Worm (Caenorhabditis elegans): Measurements from ENCODE around the gene C27D8.4.

The C27D8.4 gene

DNA sequence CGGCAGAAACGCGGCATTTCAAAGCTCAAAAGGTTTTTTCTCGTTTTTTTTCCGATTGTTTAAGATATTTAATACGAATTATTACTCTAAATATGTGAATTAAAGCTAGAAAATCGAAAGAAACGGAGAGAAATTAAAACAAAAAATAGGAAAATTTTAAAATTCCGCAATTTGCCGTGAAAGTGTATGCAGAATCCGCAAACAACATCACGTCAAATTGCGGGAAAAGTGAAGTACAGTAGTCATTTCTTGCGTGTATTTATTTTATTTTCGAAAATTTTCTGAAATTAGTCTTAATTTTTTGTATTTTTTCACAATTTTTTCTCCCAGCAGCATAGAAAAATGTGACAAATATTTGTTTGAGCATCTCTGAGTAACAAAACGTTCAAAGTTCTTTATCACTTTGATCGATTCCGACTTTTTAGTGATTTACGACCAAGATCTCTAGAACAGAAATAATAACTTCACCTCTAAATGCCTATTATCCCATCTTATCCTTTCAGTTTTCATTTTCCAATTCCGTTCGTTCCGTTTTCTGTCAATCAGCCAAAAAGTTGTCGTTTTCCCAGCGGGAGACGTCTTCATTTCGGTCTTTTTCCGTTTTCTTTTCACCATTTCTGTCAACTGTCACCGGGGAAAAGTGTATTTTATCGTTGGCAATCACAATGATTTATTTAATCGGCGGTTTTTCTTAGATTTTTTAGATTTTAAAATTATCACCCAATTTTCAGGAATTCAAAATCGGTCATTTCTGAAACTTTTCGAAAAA lies 18.9 kb upstream of the C27D8.4 start (continued):
- no peak for TF ChIP-seq lin-26 (GFP tag; IDR thresholded peaks at IDR 0.05)
- no peak for TF ChIP-seq dpl-1 (GFP tag; optimal IDR thresholded peaks at IDR 0.05)
- TF ChIP-seq F49E8.2 (tag; optimal IDR thresholded peaks at IDR 0.05; ENCODE audit: insufficient read depth): peak; percentile 39
- no peak for TF ChIP-seq snpc-4 (GFP tag; optimal IDR thresholded peaks at IDR 0.05)
- TF ChIP-seq snpc-4 (tag; optimal IDR thresholded peaks at IDR 0.05): peak in 2 of 4 experiments; percentile 14 to 31
- no peak for TF ChIP-seq madf-3 (GFP tag; IDR thresholded peaks at IDR 0.05)
- peak; percentile 54 for TF ChIP-seq snpc-1.3 (tag; optimal IDR thresholded peaks at IDR 0.05; ENCODE audit: insufficient read depth)
- TF ChIP-seq mel-28 (tag; optimal IDR thresholded peaks at IDR 0.05; ENCODE audit: borderline replicate concordance): no peak
- no peak for TF ChIP-seq ztf-28 (GFP tag; IDR thresholded peaks at IDR 0.05)
- no peak for TF ChIP-seq nfya-1 (tag; optimal IDR thresholded peaks at IDR 0.05; ENCODE audit: borderline replicate concordance, insufficient read depth)
- no peak for TF ChIP-seq pha-4 (tag; optimal IDR thresholded peaks at IDR 0.05)
- TF ChIP-seq chd-7 (tag; optimal IDR thresholded peaks at IDR 0.05): no peak

DNA sequence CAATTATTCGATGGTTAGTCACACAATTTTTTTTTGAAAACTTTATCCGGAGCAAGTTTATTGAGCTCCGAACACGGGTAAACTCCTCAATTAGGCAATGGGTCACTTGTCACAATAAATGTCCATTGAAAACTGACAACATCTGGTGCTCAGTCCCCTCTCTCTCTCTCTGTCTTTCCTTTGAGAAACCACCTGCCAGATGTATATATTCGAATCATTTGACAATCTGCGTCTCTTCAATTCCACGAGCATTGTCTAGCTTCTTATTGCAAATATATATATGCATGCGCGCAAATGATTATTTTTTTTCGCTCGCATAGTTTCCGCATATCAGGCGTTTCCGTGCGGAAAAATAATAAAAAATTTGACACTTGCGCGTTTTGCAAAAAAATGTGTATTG lies 18.1 kb upstream of the C27D8.4 start:
- TF ChIP-seq F52B5.7 (tag; optimal IDR thresholded peaks at IDR 0.05) (no peak), F39B2.1 (GFP tag; IDR thresholded peaks at IDR 0.05) (no peak), cebp-1 (GFP tag; IDR thresholded peaks at IDR 0.05) (no peak), cebp-1 (tag; optimal IDR thresholded peaks at IDR 0.05) (no peak), ceh-27 (GFP tag; optimal IDR thresholded peaks at IDR 0.05) (no peak), ccch-3 (GFP tag; optimal IDR thresholded peaks at IDR 0.05) (no peak), nhr-90 (tag; optimal IDR thresholded peaks at IDR 0.05) (no peak), gei-17 (GFP tag; optimal IDR thresholded peaks at IDR 0.05) (no peak), attf-6 (GFP tag; IDR thresholded peaks at IDR 0.05) (no peak), dpl-1 (GFP tag; optimal IDR thresholded peaks at IDR 0.05) (no peak), lin-26 (GFP tag; IDR thresholded peaks at IDR 0.05) (no peak), nhr-27 (tag; optimal IDR thresholded peaks at IDR 0.05) (no peak)

DNA sequence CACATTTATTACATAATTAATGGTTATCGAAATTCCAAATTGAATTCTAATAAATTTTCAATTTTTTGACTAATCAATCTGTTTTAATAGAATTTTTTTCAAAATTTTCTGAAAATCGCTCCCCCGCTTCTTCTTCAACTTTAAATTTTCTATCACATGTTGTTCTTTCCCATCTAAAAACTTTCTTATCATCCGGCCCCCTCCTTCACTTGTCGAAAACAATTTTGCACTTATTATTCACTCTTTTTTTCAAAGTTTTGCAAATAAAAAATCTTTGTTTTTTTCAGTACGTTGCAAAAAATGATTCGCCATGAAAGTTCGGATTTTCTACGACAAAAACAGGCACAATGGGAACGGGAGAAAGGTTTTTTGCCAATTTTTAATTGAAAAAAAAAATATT lies 15.5 kb upstream of the C27D8.4 start, which contains the start of gene T23B5.3:
Gene T23B5.3, plus strand, starts transcription at position 301 of the 400 bp plus-strand sequence.
- TF ChIP-seq nfya-2 (GFP tag; IDR thresholded peaks at IDR 0.05) (no peak), ceh-91 (GFP tag; IDR thresholded peaks at IDR 0.05) (no peak), C06A6.2 (GFP tag; conservative IDR thresholded peaks at IDR 0.05) (no peak), snpc-4 (GFP tag; optimal IDR thresholded peaks at IDR 0.05) (no peak), snpc-4 (tag; optimal IDR thresholded peaks at IDR 0.05) (no peak), C17E4.6 (GFP tag; IDR thresholded peaks at IDR 0.05) (no peak), attf-6 (GFP tag; IDR thresholded peaks at IDR 0.05) (no peak), B0336.3 (GFP tag; IDR thresholded peaks at IDR 0.05) (no peak), gei-17 (GFP tag; optimal IDR thresholded peaks at IDR 0.05) (no peak), hsf-1 (GFP tag; IDR thresholded peaks at IDR 0.05) (no peak), tlf-1 (GFP tag; optimal IDR thresholded peaks at IDR 0.05) (no peak), zim-3 (tag; optimal IDR thresholded peaks at IDR 0.05) (no peak), F10E7.11 (tag; optimal IDR thresholded peaks at IDR 0.05) (no peak), ceh-40 (GFP tag; IDR thresholded peaks at IDR 0.05) (no peak), rec-8 (tag; optimal IDR thresholded peaks at IDR 0.05) (no peak)

DNA sequence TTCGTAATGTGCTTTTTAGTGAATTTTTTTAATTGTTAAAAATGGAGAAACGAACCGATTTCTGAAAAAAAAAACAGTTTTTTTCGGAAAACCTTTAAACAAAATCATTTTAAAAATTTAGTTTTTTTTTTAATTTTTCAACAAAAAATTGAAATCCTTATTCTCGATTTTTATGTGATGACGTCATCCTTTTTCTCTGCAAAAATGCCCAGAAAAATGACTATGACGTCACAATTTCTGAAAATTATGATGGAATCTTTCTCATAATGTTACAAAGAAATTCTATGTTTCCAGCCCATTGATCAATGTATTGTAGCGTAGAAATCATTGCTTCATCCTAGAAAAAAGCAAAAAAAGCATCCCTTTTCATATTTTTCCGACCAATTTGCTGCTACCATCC lies 14.6 kb upstream of the C27D8.4 start:
- TF ChIP-seq sea-2 (GFP tag; IDR thresholded peaks at IDR 0.05): no peak
- no peak for TF ChIP-seq madf-6 (GFP tag; IDR thresholded peaks at IDR 0.05)
- no peak for TF ChIP-seq F39B2.1 (GFP tag; IDR thresholded peaks at IDR 0.05)
- no peak for TF ChIP-seq ztf-25 (GFP tag; IDR thresholded peaks at IDR 0.05)
- TF ChIP-seq hmg-1.2 (GFP tag; IDR thresholded peaks at IDR 0.05): no peak
- TF ChIP-seq hlh-12 (tag; optimal IDR thresholded peaks at IDR 0.05): no peak
- TF ChIP-seq nhr-120 (GFP tag; IDR thresholded peaks at IDR 0.05): no peak
- TF ChIP-seq efl-1 (GFP tag; optimal IDR thresholded peaks at IDR 0.05): no peak
- TF ChIP-seq unc-130 (GFP tag; optimal IDR thresholded peaks at IDR 0.05): no peak
- TF ChIP-seq egl-18 (GFP tag; IDR thresholded peaks at IDR 0.05): no peak
- no peak for TF ChIP-seq cebp-1 (GFP tag; IDR thresholded peaks at IDR 0.05)
- no peak for TF ChIP-seq cebp-1 (tag; optimal IDR thresholded peaks at IDR 0.05)
- no peak for TF ChIP-seq F49E8.2 (tag; optimal IDR thresholded peaks at IDR 0.05; ENCODE audit: insufficient read depth)

Measured in whole organism, young adult.